Fruit fly (Drosophila melanogaster): ENCODE measurements around the gene CG31668.
A peak's percentile ranks its signal among the peaks of the same experiment; 100 is the strongest.

CG31668 gene

dm6 chr2L:2180665-2181064 lies 25.3 kb downstream of the CG31668 start:
- TF ChIP-seq CG12769 (tag; optimal IDR thresholded peaks at IDR 0.05) (peak; percentile 20), CG2889 (GFP tag; IDR thresholded peaks at IDR 0.05) (no peak), cg (GFP tag; optimal IDR thresholded peaks at IDR 0.05) (peak; percentile 47), twi (tag; optimal IDR thresholded peaks at IDR 0.05) (peak; percentile 95)

DNA sequence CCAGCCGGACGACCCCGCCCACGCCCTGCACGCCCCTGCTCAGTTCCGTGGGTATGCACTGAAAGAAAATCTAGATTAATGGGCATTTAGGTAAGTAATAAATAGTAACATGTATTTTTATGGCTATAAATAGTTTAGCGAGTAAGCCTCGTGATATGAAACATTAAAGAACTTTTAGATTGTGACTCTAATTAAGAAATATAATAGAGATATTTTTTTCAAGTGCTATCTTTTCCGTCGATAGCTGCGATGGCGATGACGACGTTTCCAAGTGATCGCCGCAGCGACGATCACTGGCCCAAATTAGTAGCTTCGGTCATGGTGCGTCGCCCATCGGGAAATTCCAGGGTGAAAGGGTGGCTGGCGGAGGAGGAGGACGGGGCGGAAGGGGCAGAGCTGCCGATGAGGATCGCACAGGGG lies 25.8 kb downstream of the CG31668 start:
- TF ChIP-seq eve (GFP tag; optimal IDR thresholded peaks at IDR 0.05) (no peak), Hsf (GFP tag; optimal IDR thresholded peaks at IDR 0.05) (peak; percentile 75), bcd (GFP tag; optimal IDR thresholded peaks at IDR 0.05) (peak; percentile 90), CG11696 (GFP tag; IDR thresholded peaks at IDR 0.05) (peak; percentile 85), Hr51 (GFP tag; optimal IDR thresholded peaks at IDR 0.05) (peak; percentile 64 to 94), sc (optimal IDR thresholded peaks at IDR 0.05) (no peak), sc (GFP tag; optimal IDR thresholded peaks at IDR 0.05) (peak; percentile 82), Gug (GFP tag; IDR thresholded peaks at IDR 0.05) (peak; percentile 70), Six4 (GFP tag; optimal IDR thresholded peaks at IDR 0.05) (peak; percentile 92), Kr (GFP tag; optimal IDR thresholded peaks at IDR 0.05) (no peak), Nf-YC (tag; optimal IDR thresholded peaks at IDR 0.05) (peak; percentile 64), tio (GFP tag; optimal IDR thresholded peaks at IDR 0.05) (peak; percentile 63), CG7372 (GFP tag; IDR thresholded peaks at IDR 0.05) (peak; percentile 87), CG17802 (tag; optimal IDR thresholded peaks at IDR 0.05) (peak; percentile 75), CG12104 (GFP tag; optimal IDR thresholded peaks at IDR 0.05) (peak; percentile 74), ERR (GFP tag; optimal IDR thresholded peaks at IDR 0.05) (peak; percentile 59), CG13123 (GFP tag; optimal IDR thresholded peaks at IDR 0.05) (peak; percentile 75), ap (GFP tag; IDR thresholded peaks at IDR 0.05) (peak; percentile 91), CG10431 (GFP tag; optimal IDR thresholded peaks at IDR 0.05) (peak; percentile 69), CG10274 (GFP tag; optimal IDR thresholded peaks at IDR 0.05) (peak; percentile 61), dm (GFP tag; optimal IDR thresholded peaks at IDR 0.05) (peak; percentile 58), mirr (GFP tag; optimal IDR thresholded peaks at IDR 0.05) (no peak), CG6654 (GFP tag; optimal IDR thresholded peaks at IDR 0.05) (peak; percentile 82), dpn (GFP tag; optimal IDR thresholded peaks at IDR 0.05) (peak; percentile 66 to 80), da (GFP tag; optimal IDR thresholded peaks at IDR 0.05) (peak; percentile 51), Adf1 (GFP tag; IDR thresholded peaks at IDR 0.05) (peak; percentile 48), CG17385 (GFP tag; optimal IDR thresholded peaks at IDR 0.05) (peak; percentile 86), CG12236 (GFP tag; optimal IDR thresholded peaks at IDR 0.05) (peak; percentile 44), sim (GFP tag; IDR thresholded peaks at IDR 0.05) (peak; percentile 76), sug (tag; optimal IDR thresholded peaks at IDR 0.05) (peak; percentile 3), cg (GFP tag; optimal IDR thresholded peaks at IDR 0.05) (no peak), gem (tag; optimal IDR thresholded peaks at IDR 0.05) (peak; percentile 96), CG17361 (GFP tag; IDR thresholded peaks at IDR 0.05) (peak; percentile 81), Nf-YA (GFP tag; IDR thresholded peaks at IDR 0.05) (peak; percentile 81), Max (GFP tag; optimal IDR thresholded peaks at IDR 0.05) (peak; percentile 82), CG43689 (GFP tag; IDR thresholded peaks at IDR 0.05) (peak; percentile 57; the same call in 1 of the 2 replicates), CG12391 (tag; optimal IDR thresholded peaks at IDR 0.05) (peak; percentile 94), vfl (GFP tag; optimal IDR thresholded peaks at IDR 0.05) (peak; percentile 63), CG7271 (tag; optimal IDR thresholded peaks at IDR 0.05) (peak; percentile 71), Deaf1 (tag; optimal IDR thresholded peaks at IDR 0.05) (peak; percentile 73), CG17328 (GFP tag; IDR thresholded peaks at IDR 0.05) (peak; percentile 93), Ptx1 (GFP tag; IDR thresholded peaks at IDR 0.05) (peak; percentile 92), CG31365 (tag; optimal IDR thresholded peaks at IDR 0.05) (peak; percentile 63), CG2116 (GFP tag; optimal IDR thresholded peaks at IDR 0.05) (peak; percentile 20), Dfd (GFP tag; optimal IDR thresholded peaks at IDR 0.05) (no peak), prd (optimal IDR thresholded peaks at IDR 0.05) (no peak), prd (GFP tag; IDR thresholded peaks at IDR 0.05) (peak; percentile 93)
